Worm (Caenorhabditis elegans): ENCODE results near the gene acc-4.

ce11 chrIII:13462138-13462634 is 21.7 kb downstream of the acc-4 start, which contains the start of the genes abcf-2 and T27E9.2:
- TF ChIP-seq pes-1 (GFP tag; IDR thresholded peaks at IDR 0.05) (no peak), aly-1 (tag; optimal IDR thresholded peaks at IDR 0.05) (no peak), sea-1 (GFP tag; conservative IDR thresholded peaks at IDR 0.05) (no peak), scrt-1 (GFP tag; IDR thresholded peaks at IDR 0.05) (no peak), tra-4 (tag; optimal IDR thresholded peaks at IDR 0.05) (no peak), F13C5.2 (tag; optimal IDR thresholded peaks at IDR 0.05) (no peak), ama-1 (optimal IDR thresholded peaks at IDR 0.05) (no peak)
